Fruit fly (Drosophila melanogaster) whole organism, embryonic: Measurements from ENCODE around the gene CG17108.

ENCODE experiments used
- Abd-B ChIP-seq: fragments of 200-800 bp; sonication (Bioruptor generic); optimal IDR thresholded peaks from 2 replicates; lab custom pipeline; 2018; ENCODE audit warnings: missing biosample characterization, mild to moderate bottlenecking, missing genetic modification characterization, moderate library complexity
- Antp ChIP-seq: fragments of 200-800 bp; sonication (Bioruptor generic); optimal IDR thresholded peaks from 3 replicates; lab custom pipeline; 2016; ENCODE audit warnings: missing biosample characterization, missing genetic modification characterization
- CG10366 ChIP-seq: fragments of 200-800 bp; sonication (Bioruptor generic); IDR thresholded peaks from 2 replicates; pipeline ENCODE4 v1.3.6; 2022; ENCODE audit warnings: missing biosample characterization, missing genetic modification characterization
- CG10565 ChIP-seq: fragments of 200-800 bp; sonication (Bioruptor generic); optimal IDR thresholded peaks from 3 replicates; lab custom pipeline; 2016; ENCODE audit warnings: missing biosample characterization, mild to moderate bottlenecking, missing genetic modification characterization
- CG12155 ChIP-seq: fragments of 200-800 bp; sonication (Bioruptor generic); optimal IDR thresholded peaks from 3 replicates; lab custom pipeline; 2016; ENCODE audit warnings: missing biosample characterization, missing genetic modification characterization
- CG13775 ChIP-seq: fragments of 200-800 bp; sonication (Bioruptor generic); optimal IDR thresholded peaks from 3 replicates; lab custom pipeline; 2017; ENCODE audit warnings: missing biosample characterization, mild to moderate bottlenecking, missing genetic modification characterization
- CG1647 ChIP-seq: fragments of 200-800 bp; sonication (Bioruptor generic); optimal IDR thresholded peaks from 3 replicates; lab custom pipeline; 2016; ENCODE audit warnings: missing biosample characterization, missing genetic modification characterization
- CG1792 ChIP-seq: fragments of 200-800 bp; sonication (Bioruptor generic); optimal IDR thresholded peaks from 2 replicates; lab custom pipeline; 2016; ENCODE audit warnings: missing biosample characterization, missing genetic modification characterization
- CG3065 ChIP-seq: fragments of 200-800 bp; sonication (Bioruptor generic); optimal IDR thresholded peaks from 2 replicates; lab custom pipeline; 2016; ENCODE audit warnings: missing biosample characterization, missing genetic modification characterization
- CG32772 ChIP-seq: fragments of 200-800 bp; sonication (Bioruptor generic); IDR thresholded peaks from 2 replicates; pipeline ENCODE4 v1.3.6; 2022; ENCODE audit warnings: missing biosample characterization, missing genetic modification characterization
- CG3281 ChIP-seq: fragments of 200-800 bp; sonication (Bioruptor generic); optimal IDR thresholded peaks from 3 replicates; lab custom pipeline; 2017; ENCODE audit warnings: missing biosample characterization, mild to moderate bottlenecking, missing genetic modification characterization
- CG6689 ChIP-seq: fragments of 200-800 bp; sonication (Bioruptor generic); IDR thresholded peaks from 2 replicates; pipeline ENCODE4 v1.3.6; 2022; ENCODE audit warnings: missing biosample characterization, missing genetic modification characterization
- CG6854 ChIP-seq: fragments of 200-800 bp; sonication (Bioruptor generic); optimal IDR thresholded peaks from 3 replicates; lab custom pipeline; 2017; ENCODE audit warnings: missing biosample characterization, mild to moderate bottlenecking, missing genetic modification characterization
- CG7271 ChIP-seq: fragments of 200-800 bp; sonication (Bioruptor generic); optimal IDR thresholded peaks from 2 replicates; lab custom pipeline; 2018; ENCODE audit warnings: missing biosample characterization, mild to moderate bottlenecking, missing genetic modification characterization, moderate library complexity
- CG8359 ChIP-seq: fragments of 200-800 bp; sonication (Bioruptor generic); optimal IDR thresholded peaks from 2 replicates; lab custom pipeline; 2017; ENCODE audit warnings: missing biosample characterization, mild to moderate bottlenecking, missing genetic modification characterization, borderline replicate concordance
- CG9215 ChIP-seq: fragments of 200-800 bp; sonication (Bioruptor generic); IDR thresholded peaks from 2 replicates; pipeline ENCODE4 v1.3.6; 2022; ENCODE audit warnings: missing biosample characterization, missing genetic modification characterization
- CG9727 ChIP-seq: fragments of 200-800 bp; sonication (Bioruptor generic); optimal IDR thresholded peaks from 3 replicates; lab custom pipeline; 2017; ENCODE audit warnings: missing biosample characterization, mild to moderate bottlenecking, missing genetic modification characterization
- Chrac-16 ChIP-seq: fragments of 200-800 bp; sonication (Bioruptor generic); optimal IDR thresholded peaks from 3 replicates; lab custom pipeline; 2016; ENCODE audit warnings: missing biosample characterization, missing genetic modification characterization
- Dfd ChIP-seq, 2 experiments: fragments of >200 bp; optimal IDR thresholded peaks; 2 replicates each; lab custom pipeline; 2017; ENCODE audit warnings: missing biosample characterization in 2 of 2, missing genetic modification characterization in 2 of 2
- HHEX ChIP-seq: fragments of 200-800 bp; sonication (Bioruptor generic); optimal IDR thresholded peaks from 3 replicates; lab custom pipeline; 2017; ENCODE audit warnings: missing biosample characterization, mild to moderate bottlenecking, missing genetic modification characterization, missing genetic modification reagents
- Hmx ChIP-seq: fragments of 200-800 bp; sonication (Bioruptor generic); optimal IDR thresholded peaks from 2 replicates; lab custom pipeline; 2016; ENCODE audit warnings: missing biosample characterization, missing genetic modification characterization
- Hr39 ChIP-seq: fragments of >200 bp; optimal IDR thresholded peaks from 2 replicates; lab custom pipeline; 2017
- Lpt ChIP-seq: fragments of >200 bp; optimal IDR thresholded peaks from 2 replicates; lab custom pipeline; 2018; ENCODE audit warnings: missing biosample characterization, missing genetic modification characterization
- MTF-1 ChIP-seq: fragments of 200-800 bp; sonication (Bioruptor generic); optimal IDR thresholded peaks from 2 replicates; lab custom pipeline; 2018; ENCODE audit warnings: missing biosample characterization, mild to moderate bottlenecking, missing genetic modification characterization, borderline replicate concordance
- Mrtf ChIP-seq: fragments of 200-800 bp; sonication (Bioruptor generic); IDR thresholded peaks from 3 replicates; pipeline ENCODE4 v1.3.6; 2022; ENCODE audit warnings: missing biosample characterization, missing genetic modification characterization
- Neu2 ChIP-seq: fragments of 200-800 bp; sonication (Bioruptor generic); optimal IDR thresholded peaks from 3 replicates; lab custom pipeline; 2016; ENCODE audit warnings: missing biosample characterization, missing genetic modification characterization, borderline replicate concordance
- Poxn ChIP-seq: fragments of 200-800 bp; sonication (Bioruptor generic); IDR thresholded peaks from 2 replicates; pipeline ENCODE4 v1.3.6; 2022; ENCODE audit warnings: missing biosample characterization, missing genetic modification characterization
- Sox102F ChIP-seq: fragments of 200-800 bp; sonication (Bioruptor generic); optimal IDR thresholded peaks from 2 replicates; lab custom pipeline; 2018; ENCODE audit warnings: missing biosample characterization, mild to moderate bottlenecking, missing genetic modification characterization, moderate library complexity
- Sry-δ ChIP-seq: fragments of 200-800 bp; sonication (Bioruptor generic); optimal IDR thresholded peaks from 2 replicates; lab custom pipeline; 2016; ENCODE audit warnings: missing biosample characterization, missing genetic modification characterization
- Xbp1 ChIP-seq: fragments of 200-800 bp; sonication (Bioruptor generic); optimal IDR thresholded peaks from 3 replicates; lab custom pipeline; 2016; ENCODE audit warnings: missing biosample characterization, mild to moderate bottlenecking, missing genetic modification characterization
- bbx ChIP-seq: fragments of 200-800 bp; sonication (Bioruptor generic); IDR thresholded peaks from 2 replicates; pipeline ENCODE4 v1.3.6; 2022; ENCODE audit warnings: missing biosample characterization, missing genetic modification characterization; ENCODE audit not compliant: partially characterized antibody
- bigmax ChIP-seq: fragments of 200-800 bp; sonication (Bioruptor generic); optimal IDR thresholded peaks from 2 replicates; lab custom pipeline; 2018; ENCODE audit warnings: missing biosample characterization, mild to moderate bottlenecking, missing genetic modification characterization
- bsh ChIP-seq, 2 experiments: fragments of 200-800 bp; sonication (Bioruptor generic); optimal IDR thresholded peaks; 2 replicates each; lab custom pipeline; 2017 to 2018; ENCODE audit warnings: mild to moderate bottlenecking in 2 of 2, missing biosample characterization in 2 of 2, missing genetic modification characterization in 2 of 2, moderate library complexity in 1 of 2
- chif ChIP-seq, 2 experiments: fragments of 200-800 bp; sonication (Bioruptor generic); optimal IDR thresholded peaks; 3 replicates each; lab custom pipeline; 2016; ENCODE audit warnings: missing biosample characterization in 2 of 2, missing genetic modification characterization in 2 of 2
- dmrt11E ChIP-seq: fragments of 200-800 bp; sonication (Bioruptor generic); optimal IDR thresholded peaks from 3 replicates; lab custom pipeline; 2018; ENCODE audit warnings: missing biosample characterization, mild to moderate bottlenecking, missing genetic modification characterization, moderate library complexity
- emc ChIP-seq: fragments of 200-800 bp; sonication (Bioruptor generic); optimal IDR thresholded peaks from 2 replicates; lab custom pipeline; 2016; ENCODE audit warnings: missing biosample characterization, missing genetic modification characterization
- fd96Cb ChIP-seq: fragments of 200-800 bp; sonication (Bioruptor generic); optimal IDR thresholded peaks from 2 replicates; lab custom pipeline; 2018; ENCODE audit warnings: missing biosample characterization, mild to moderate bottlenecking, missing genetic modification characterization, moderate library complexity
- gce ChIP-seq: fragments of 200-800 bp; sonication (Bioruptor generic); IDR thresholded peaks from 3 replicates; pipeline ENCODE4 v1.3.6; 2022; ENCODE audit warnings: missing biosample characterization, missing genetic modification characterization
- gem ChIP-seq: fragments of 200-800 bp; sonication (Bioruptor generic); optimal IDR thresholded peaks from 2 replicates; lab custom pipeline; 2019; ENCODE audit warnings: missing biosample characterization, mild to moderate bottlenecking, missing genetic modification characterization, moderate library complexity
- gsb ChIP-seq: fragments of 200-800 bp; sonication (Bioruptor generic); IDR thresholded peaks from 2 replicates; pipeline ENCODE4 v1.3.6; 2022; ENCODE audit warnings: missing biosample characterization, missing genetic modification characterization
- insv ChIP-seq, 2 experiments: fragments of 200-800 bp; sonication (Bioruptor generic); optimal IDR thresholded peaks; 3 replicates each; lab custom pipeline; 2016 to 2018; ENCODE audit warnings: missing biosample characterization in 2 of 2, missing genetic modification characterization in 2 of 2
- kay ChIP-seq: fragments of 200-800 bp; sonication (Bioruptor generic); optimal IDR thresholded peaks from 2 replicates; lab custom pipeline; 2016; ENCODE audit warnings: missing biosample characterization, missing genetic modification characterization
- luna ChIP-seq: fragments of 200-800 bp; sonication (Bioruptor generic); optimal IDR thresholded peaks from 2 replicates; lab custom pipeline; 2016; ENCODE audit warnings: missing biosample characterization, missing genetic modification characterization
- nerfin-1 ChIP-seq: fragments of 200-800 bp; sonication (Bioruptor generic); optimal IDR thresholded peaks from 3 replicates; lab custom pipeline; 2019; ENCODE audit warnings: missing biosample characterization, mild to moderate bottlenecking, missing genetic modification characterization, moderate library complexity
- odd ChIP-seq: fragments of 200-800 bp; sonication (Bioruptor generic); optimal IDR thresholded peaks from 2 replicates; lab custom pipeline; 2017; ENCODE audit warnings: missing biosample characterization, mild to moderate bottlenecking, missing genetic modification characterization
- run ChIP-seq: fragments of 200-800 bp; sonication (Bioruptor generic); optimal IDR thresholded peaks from 3 replicates; lab custom pipeline; 2018; ENCODE audit warnings: missing biosample characterization, mild to moderate bottlenecking, missing genetic modification characterization
- sc ChIP-seq, 3 experiments: fragments of >200 bp in 2 of 3; fragments of 200-800 bp in 1 of 3; sonication (Bioruptor generic) in 1 of 3; optimal IDR thresholded peaks; 2 replicates in 2 of 3; 3 replicates in 1 of 3; lab custom pipeline; 2017; ENCODE audit warnings: mild to moderate bottlenecking in 1 of 3, missing biosample characterization in 1 of 3, missing genetic modification characterization in 1 of 3, missing genetic modification reagents in 1 of 3
- shn ChIP-seq: fragments of 200-800 bp; sonication (Bioruptor generic); optimal IDR thresholded peaks from 3 replicates; lab custom pipeline; 2016; ENCODE audit warnings: missing biosample characterization, missing genetic modification characterization
- slbo ChIP-seq: fragments of 200-800 bp; sonication (Bioruptor generic); IDR thresholded peaks from 2 replicates; pipeline ENCODE4 v1.3.6; 2022; ENCODE audit warnings: missing biosample characterization, missing genetic modification characterization
- slp2 ChIP-seq: fragments of 200-800 bp; sonication (Bioruptor generic); optimal IDR thresholded peaks from 2 replicates; lab custom pipeline; 2016; ENCODE audit warnings: missing biosample characterization, missing genetic modification characterization
- unc-4 ChIP-seq: fragments of 200-800 bp; sonication (Bioruptor generic); IDR thresholded peaks from 2 replicates; pipeline ENCODE4 v1.3.6; 2022; ENCODE audit warnings: missing biosample characterization, missing genetic modification characterization; ENCODE audit not compliant: partially characterized antibody

Gene CG17108

DNA sequence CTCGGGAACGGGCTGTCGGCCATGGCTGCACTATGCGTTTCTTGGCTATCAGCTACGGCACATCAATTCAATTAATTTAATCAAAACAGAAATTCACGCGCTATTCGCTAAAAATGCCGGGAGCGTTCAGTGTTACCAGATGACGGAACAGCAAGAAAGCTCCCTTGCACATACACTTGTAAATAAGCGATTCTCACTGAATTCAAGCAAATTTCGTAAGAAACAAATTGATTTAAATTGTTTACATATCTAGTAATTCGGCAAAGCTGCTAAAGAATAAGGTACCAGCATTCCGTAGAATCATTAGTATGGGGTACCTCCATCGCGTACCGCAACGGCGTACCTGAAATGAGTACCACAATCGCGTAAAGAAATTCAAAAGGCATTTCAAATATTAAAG lies 42.0 kb upstream of the CG17108 start, which contains the start of gene Nup107 (continued):
- TF ChIP-seq CG13775 (GFP tag; lab: Kevin White, UChicago) (no peak), gem (tag; lab: Kevin White, UChicago) (peak; percentile 54), CG7271 (tag; lab: Kevin White, UChicago) (no peak), odd (no peak), CG6854 (GFP tag; lab: Kevin White, UChicago) (no peak), slbo (GFP tag; lab: Robert Waterston, UW) (peak; percentile 54; the same call in 1 of the 2 replicates), CG3281 (GFP tag; lab: Kevin White, UChicago) (no peak), CG1792 (no peak), CG8359 (GFP tag; lab: Kevin White, UChicago) (no peak), Poxn (GFP tag; lab: Robert Waterston, UW) (no peak), Abd-B (GFP tag; lab: Kevin White, UChicago) (no peak), CG10366 (GFP tag; lab: Robert Waterston, UW) (no peak; the same call in 1 of the 2 replicates), CG1647 (no peak), luna (GFP tag; lab: Kevin White, UChicago) (no peak), gce (GFP tag; lab: Robert Waterston, UW) (no peak), Hmx (GFP tag; lab: Kevin White, UChicago) (no peak), chif (GFP tag; optimal IDR thresholded peaks at IDR 0.05; lab: Kevin White, UChicago) (peak in 1 of 2 experiments; percentile 34), bbx (GFP tag; lab: Robert Waterston, UW) (no peak), shn (peak; percentile 30), CG32772 (GFP tag; lab: Robert Waterston, UW) (no peak), Neu2 (GFP tag; lab: Kevin White, UChicago) (no peak), Sry-δ (GFP tag; lab: Kevin White, UChicago) (peak; percentile 58), CG12155 (peak; percentile 60), Xbp1 (GFP tag; lab: Kevin White, UChicago) (peak; percentile 38), dmrt11E (tag; lab: Kevin White, UChicago) (peak; percentile 26), run (tag; lab: Kevin White, UChicago) (no peak), MTF-1 (GFP tag; lab: Kevin White, UChicago) (no peak), Hr39 (lab: Kevin White, UChicago) (no peak), bigmax (GFP tag; lab: Kevin White, UChicago) (no peak), gsb (GFP tag; lab: Robert Waterston, UW) (no peak), slp2 (no peak), CG9727 (GFP tag; lab: Kevin White, UChicago) (no peak), CG10565 (no peak), bsh (GFP tag; optimal IDR thresholded peaks at IDR 0.05; lab: Kevin White, UChicago) (peak in 1 of 2 experiments; percentile 13), emc (GFP tag; lab: Kevin White, UChicago) (no peak), sc (optimal IDR thresholded peaks at IDR 0.05; lab: Kevin White, UChicago) (no peak), sc (GFP tag; optimal IDR thresholded peaks at IDR 0.05; lab: Kevin White, UChicago) (no peak), Dfd (GFP tag; optimal IDR thresholded peaks at IDR 0.05; lab: Kevin White, UChicago) (no peak), kay (GFP tag; lab: Kevin White, UChicago) (no peak), insv (GFP tag; optimal IDR thresholded peaks at IDR 0.05; lab: Kevin White, UChicago) (no peak), HHEX (GFP tag; lab: Kevin White, UChicago) (no peak), CG3065 (GFP tag; lab: Kevin White, UChicago) (peak; percentile 3), Antp (GFP tag; lab: Kevin White, UChicago) (peak; percentile 22), Sox102F (GFP tag; lab: Kevin White, UChicago) (peak; percentile 11), Lpt (no peak), unc-4 (GFP tag; lab: Robert Waterston, UW) (0 out of 2 replicates have a peak, but pooled peaks have one; percentile 34), fd96Cb (peak; percentile 7), nerfin-1 (peak; percentile 18), Mrtf (GFP tag; lab: Robert Waterston, UW) (no peak), CG9215 (GFP tag; lab: Robert Waterston, UW) (no peak), CG6689 (GFP tag; lab: Robert Waterston, UW) (no peak), Chrac-16 (GFP tag; lab: Kevin White, UChicago) (no peak)
